Fruit fly (Drosophila melanogaster) whole organism, embryonic: ENCODE data around the gene dsx-c73A.

Source experiments
- CG1233 ChIP-seq: fragments of 200-800 bp; sonication (Bioruptor generic); optimal IDR thresholded peaks from 4 replicates; lab custom pipeline; 2018; ENCODE audit warnings: missing biosample characterization, mild to moderate bottlenecking, missing genetic modification characterization
- CG13424 ChIP-seq: fragments of 200-800 bp; sonication (Bioruptor generic); optimal IDR thresholded peaks from 2 replicates; lab custom pipeline; 2019; ENCODE audit warnings: missing biosample characterization, mild to moderate bottlenecking, missing genetic modification characterization, moderate library complexity
- CG13624 ChIP-seq: fragments of 200-800 bp; sonication (Bioruptor generic); optimal IDR thresholded peaks from 2 replicates; lab custom pipeline; 2016; ENCODE audit warnings: missing biosample characterization, missing genetic modification characterization
- CG13775 ChIP-seq: fragments of 200-800 bp; sonication (Bioruptor generic); optimal IDR thresholded peaks from 3 replicates; lab custom pipeline; 2017; ENCODE audit warnings: missing biosample characterization, mild to moderate bottlenecking, missing genetic modification characterization
- CG15479 ChIP-seq: fragments of 200-800 bp; sonication (Bioruptor generic); optimal IDR thresholded peaks from 3 replicates; lab custom pipeline; 2019; ENCODE audit warnings: missing biosample characterization, mild to moderate bottlenecking, missing genetic modification characterization, moderate library complexity
- CG18262 ChIP-seq: fragments of 200-800 bp; optimal IDR thresholded peaks from 3 replicates; lab custom pipeline; 2019; ENCODE audit warnings: missing biosample characterization, mild to moderate bottlenecking, missing genetic modification characterization, moderate library complexity
- CG2120 ChIP-seq: fragments of 200-800 bp; sonication (Bioruptor generic); optimal IDR thresholded peaks from 3 replicates; lab custom pipeline; 2016; ENCODE audit warnings: missing biosample characterization, missing genetic modification characterization
- CG2199 ChIP-seq: fragments of 200-800 bp; sonication (Bioruptor generic); IDR thresholded peaks from 3 replicates; pipeline ENCODE4 v1.3.6; 2022; ENCODE audit warnings: missing biosample characterization, missing genetic modification characterization
- CG30020 ChIP-seq: fragments of 200-800 bp; optimal IDR thresholded peaks from 2 replicates; lab custom pipeline; 2019; ENCODE audit warnings: missing biosample characterization, mild to moderate bottlenecking, missing genetic modification characterization, moderate library complexity
- CG30403 ChIP-seq: fragments of 200-800 bp; sonication (Bioruptor generic); optimal IDR thresholded peaks from 3 replicates; lab custom pipeline; 2016; ENCODE audit warnings: missing biosample characterization, missing genetic modification characterization
- CG32767 ChIP-seq: fragments of 200-800 bp; sonication (Bioruptor generic); IDR thresholded peaks from 2 replicates; pipeline ENCODE4 v1.3.6; 2022; ENCODE audit warnings: missing biosample characterization, missing genetic modification characterization
- CG3838 ChIP-seq: fragments of 200-800 bp; sonication (Bioruptor generic); optimal IDR thresholded peaks from 3 replicates; lab custom pipeline; 2016; ENCODE audit warnings: missing biosample characterization, missing genetic modification characterization
- CG5180 ChIP-seq: fragments of 200-800 bp; sonication (Bioruptor generic); optimal IDR thresholded peaks from 3 replicates; lab custom pipeline; 2017; ENCODE audit warnings: missing biosample characterization, missing genetic modification characterization, mild to moderate bottlenecking, moderate library complexity, missing genetic modification reagents
- CG7839 ChIP-seq: fragments of 200-800 bp; sonication (Bioruptor generic); optimal IDR thresholded peaks from 3 replicates; lab custom pipeline; 2018; ENCODE audit warnings: missing biosample characterization, mild to moderate bottlenecking, missing genetic modification characterization, moderate library complexity
- CG8388 ChIP-seq: fragments of 200-800 bp; sonication (Bioruptor generic); optimal IDR thresholded peaks from 2 replicates; lab custom pipeline; 2019; ENCODE audit warnings: missing biosample characterization, mild to moderate bottlenecking, missing genetic modification characterization, moderate library complexity
- Dek ChIP-seq: fragments of 200-800 bp; sonication (Bioruptor generic); optimal IDR thresholded peaks from 3 replicates; lab custom pipeline; 2019; ENCODE audit warnings: missing biosample characterization, mild to moderate bottlenecking, missing genetic modification characterization, moderate library complexity
- Ets65A ChIP-seq: fragments of 200-800 bp; sonication (Bioruptor generic); peaks from one replicate; lab custom pipeline; 2016; ENCODE audit warnings: missing biosample characterization, missing genetic modification characterization
- HLHmδ ChIP-seq: fragments of 200-800 bp; sonication (Bioruptor generic); optimal IDR thresholded peaks from 2 replicates; lab custom pipeline; 2018; ENCODE audit warnings: missing biosample characterization, mild to moderate bottlenecking, missing genetic modification characterization, moderate library complexity
- Hand ChIP-seq: fragments of 200-800 bp; sonication (Bioruptor generic); optimal IDR thresholded peaks from 2 replicates; lab custom pipeline; 2017; ENCODE audit warnings: mild to moderate bottlenecking, missing biosample characterization, missing genetic modification reagents, missing genetic modification characterization
- Kr ChIP-seq: fragments of 200-800 bp; sonication (Bioruptor generic); optimal IDR thresholded peaks from 2 replicates; lab custom pipeline; 2017; ENCODE audit warnings: missing biosample characterization, mild to moderate bottlenecking, missing genetic modification characterization
- Nf-YA ChIP-seq: fragments of 200-800 bp; sonication (Bioruptor generic); IDR thresholded peaks from 2 replicates; pipeline ENCODE4 v1.3.6; 2022; ENCODE audit warnings: missing biosample characterization, missing genetic modification characterization
- NfI ChIP-seq: fragments of 200-800 bp; sonication (Bioruptor generic); optimal IDR thresholded peaks from 3 replicates; lab custom pipeline; 2018; ENCODE audit warnings: missing biosample characterization, mild to moderate bottlenecking, missing genetic modification characterization, moderate library complexity
- Rfx ChIP-seq: fragments of 200-800 bp; sonication (Bioruptor generic); IDR thresholded peaks from 2 replicates; pipeline ENCODE4 v1.3.6; 2022; ENCODE audit warnings: missing biosample characterization, missing genetic modification characterization
- Ssrp ChIP-seq: fragments of 200-800 bp; sonication (Bioruptor generic); optimal IDR thresholded peaks from 2 replicates; lab custom pipeline; 2018; ENCODE audit warnings: missing biosample characterization, mild to moderate bottlenecking, missing genetic modification characterization, moderate library complexity
- Vsx1 ChIP-seq: fragments of 200-800 bp; sonication (Bioruptor generic); optimal IDR thresholded peaks from 2 replicates; lab custom pipeline; 2017; ENCODE audit warnings: missing biosample characterization, mild to moderate bottlenecking, missing genetic modification characterization, missing genetic modification reagents
- abd-A ChIP-seq: fragments of 200-800 bp; sonication (Bioruptor generic); optimal IDR thresholded peaks from 3 replicates; lab custom pipeline; 2019; ENCODE audit warnings: missing biosample characterization, mild to moderate bottlenecking, missing genetic modification characterization, moderate library complexity
- ato ChIP-seq: fragments of 200-800 bp; sonication (Bioruptor generic); IDR thresholded peaks from 2 replicates; pipeline ENCODE4 v1.3.6; 2022; ENCODE audit warnings: missing biosample characterization, missing genetic modification characterization; ENCODE audit not compliant: partially characterized antibody
- chm ChIP-seq: fragments of 200-800 bp; sonication (Bioruptor generic); IDR thresholded peaks from 2 replicates; pipeline ENCODE4 v1.3.6; 2022; ENCODE audit warnings: missing biosample characterization, missing genetic modification characterization
- ci ChIP-seq: fragments of 200-800 bp; sonication (Bioruptor generic); IDR thresholded peaks from 3 replicates; pipeline ENCODE4 v1.3.6; 2022; ENCODE audit warnings: missing biosample characterization, missing genetic modification characterization
- crol ChIP-seq: fragments of 200-800 bp; sonication (Bioruptor generic); IDR thresholded peaks from 2 replicates; pipeline ENCODE4 v1.3.6; 2022; ENCODE audit warnings: missing biosample characterization, missing genetic modification characterization
- en ChIP-seq: fragments of 200-800 bp; sonication (Bioruptor generic); optimal IDR thresholded peaks from 2 replicates; lab custom pipeline; 2016; ENCODE audit warnings: missing biosample characterization, missing genetic modification characterization
- fu2 ChIP-seq: fragments of 200-800 bp; sonication (Bioruptor generic); optimal IDR thresholded peaks from 2 replicates; lab custom pipeline; 2016; ENCODE audit warnings: missing biosample characterization, missing genetic modification characterization
- gce ChIP-seq: fragments of 200-800 bp; sonication (Bioruptor generic); IDR thresholded peaks from 3 replicates; pipeline ENCODE4 v1.3.6; 2022; ENCODE audit warnings: missing biosample characterization, missing genetic modification characterization
- hkb ChIP-seq, 2 experiments: fragments of 200-800 bp in 1 of 2; fragments of >200 bp in 1 of 2; sonication (Bioruptor generic) in 1 of 2; IDR thresholded peaks in 1 of 2; optimal IDR thresholded peaks in 1 of 2; 2 replicates each; pipeline versions ENCODE4 v1.3.6 to Lab custom; 2017 to 2022; ENCODE audit warnings: missing biosample characterization in 1 of 2, missing genetic modification characterization in 1 of 2
- ind ChIP-seq: fragments of 200-800 bp; sonication (Bioruptor generic); optimal IDR thresholded peaks from 3 replicates; lab custom pipeline; 2016; ENCODE audit warnings: missing biosample characterization, missing genetic modification characterization
- kni ChIP-seq: fragments of 200-800 bp; sonication (Bioruptor generic); optimal IDR thresholded peaks from 3 replicates; lab custom pipeline; 2017; ENCODE audit warnings: mild to moderate bottlenecking, missing biosample characterization, missing genetic modification reagents, missing genetic modification characterization
- nmo ChIP-seq: fragments of 200-800 bp; sonication (Bioruptor generic); optimal IDR thresholded peaks from 2 replicates; lab custom pipeline; 2018; ENCODE audit warnings: missing biosample characterization, mild to moderate bottlenecking, missing genetic modification characterization, moderate library complexity
- oc ChIP-seq: fragments of 200-800 bp; sonication (Bioruptor generic); optimal IDR thresholded peaks from 2 replicates; lab custom pipeline; 2018; ENCODE audit warnings: missing biosample characterization, mild to moderate bottlenecking, missing genetic modification characterization, moderate library complexity
- peb ChIP-seq: fragments of 200-800 bp; sonication (Bioruptor generic); IDR thresholded peaks from 2 replicates; pipeline ENCODE4 v1.3.6; 2022; ENCODE audit warnings: missing biosample characterization, missing genetic modification characterization
- pros ChIP-seq: fragments of 200-800 bp; sonication (Bioruptor generic); optimal IDR thresholded peaks from 3 replicates; lab custom pipeline; 2019; ENCODE audit warnings: missing biosample characterization, mild to moderate bottlenecking, missing genetic modification characterization, moderate library complexity
- pzg ChIP-seq: fragments of 200-800 bp; sonication (Bioruptor generic); optimal IDR thresholded peaks from 3 replicates; lab custom pipeline; 2018; ENCODE audit warnings: missing biosample characterization, mild to moderate bottlenecking, missing genetic modification characterization, moderate library complexity
- sens-2 ChIP-seq: fragments of 200-800 bp; sonication (Bioruptor generic); IDR thresholded peaks from 2 replicates; pipeline ENCODE4 v1.3.6; 2022; ENCODE audit warnings: missing biosample characterization, missing genetic modification characterization
- slbo ChIP-seq: fragments of 200-800 bp; sonication (Bioruptor generic); IDR thresholded peaks from 2 replicates; pipeline ENCODE4 v1.3.6; 2022; ENCODE audit warnings: missing biosample characterization, missing genetic modification characterization
- slou ChIP-seq: fragments of 200-800 bp; sonication (Bioruptor generic); optimal IDR thresholded peaks from 3 replicates; lab custom pipeline; 2016; ENCODE audit warnings: missing biosample characterization, missing genetic modification characterization
- tap ChIP-seq: fragments of 200-800 bp; optimal IDR thresholded peaks from 3 replicates; lab custom pipeline; 2019; ENCODE audit warnings: missing biosample characterization, mild to moderate bottlenecking, missing genetic modification characterization, moderate library complexity
- tio ChIP-seq: fragments of 200-800 bp; sonication (Bioruptor generic); optimal IDR thresholded peaks from 2 replicates; lab custom pipeline; 2017; ENCODE audit warnings: missing biosample characterization, missing genetic modification characterization, inconsistent platforms
- tll ChIP-seq, 2 experiments: fragments of 200-800 bp in 1 of 2; fragments of >200 bp in 1 of 2; sonication (Bioruptor generic) in 1 of 2; optimal IDR thresholded peaks; 2 replicates each; lab custom pipeline; 2017 to 2019; ENCODE audit warnings: missing biosample characterization in 2 of 2, missing genetic modification characterization in 2 of 2, mild to moderate bottlenecking in 1 of 2, moderate library complexity in 1 of 2
- twi ChIP-seq: fragments of 200-800 bp; optimal IDR thresholded peaks from 2 replicates; lab custom pipeline; 2019; ENCODE audit warnings: missing biosample characterization, mild to moderate bottlenecking, missing genetic modification characterization, moderate library complexity

dsx-c73A gene

dm6 chr3L:16489283-16489682 is 37.5 kb upstream of the dsx-c73A start (continued):
- no peak for TF ChIP-seq Dek (tag; lab: Kevin White, UChicago)
- no peak for TF ChIP-seq CG3838
- no peak for TF ChIP-seq Ets65A (GFP tag; lab: Kevin White, UChicago)
- TF ChIP-seq CG15479: peak; percentile 69
- TF ChIP-seq Vsx1 (GFP tag; lab: Kevin White, UChicago): peak; percentile 60
- no peak for TF ChIP-seq CG32767
- no peak for TF ChIP-seq gce
- no peak for TF ChIP-seq slbo (GFP tag; lab: Robert Waterston, UW)
- peak; percentile 51 for TF ChIP-seq HLHmδ (GFP tag; lab: Kevin White, UChicago)
- 0 out of 3 replicates have a peak, but pooled peaks have one; percentile 44 for TF ChIP-seq ci (GFP tag; lab: Robert Waterston, UW)
- TF ChIP-seq oc: peak; percentile 30
- peak; percentile 2 for TF ChIP-seq twi (tag; lab: Kevin White, UChicago)
- no peak for TF ChIP-seq tio (GFP tag; lab: Kevin White, UChicago)
- TF ChIP-seq crol (GFP tag; lab: Robert Waterston, UW): peak; percentile 50; the same call in 1 of the 2 replicates
- no peak for TF ChIP-seq Rfx (GFP tag; lab: Robert Waterston, UW)
- 0 out of 2 replicates have a peak, but pooled peaks have one; percentile 14 for TF ChIP-seq chm (GFP tag; lab: Robert Waterston, UW)
- TF ChIP-seq CG2199 (GFP tag; lab: Robert Waterston, UW): 0 out of 3 replicates have a peak, but pooled peaks have one; percentile 54
- TF ChIP-seq en (GFP tag; lab: Kevin White, UChicago): no peak
- TF ChIP-seq slou (GFP tag; lab: Kevin White, UChicago): no peak
- TF ChIP-seq CG2120: no peak
- peak; percentile 45 for TF ChIP-seq Kr (GFP tag; lab: Kevin White, UChicago)
- peak in 1 of 2 experiments; percentile 84 for TF ChIP-seq tll (GFP tag; optimal IDR thresholded peaks at IDR 0.05; lab: Kevin White, UChicago)
- no peak for TF ChIP-seq CG13775 (GFP tag; lab: Kevin White, UChicago)
- no peak for TF ChIP-seq CG8388 (GFP tag; lab: Kevin White, UChicago)
- TF ChIP-seq pzg (GFP tag; lab: Kevin White, UChicago): no peak
- TF ChIP-seq kni: peak; percentile 81
- TF ChIP-seq CG13624 (GFP tag; lab: Kevin White, UChicago): no peak
- TF ChIP-seq Nf-YA (GFP tag; lab: Robert Waterston, UW): peak; percentile 19; the same call in 1 of the 2 replicates
- no peak for TF ChIP-seq peb
- TF ChIP-seq fu2 (GFP tag; lab: Kevin White, UChicago): no peak

DNA sequence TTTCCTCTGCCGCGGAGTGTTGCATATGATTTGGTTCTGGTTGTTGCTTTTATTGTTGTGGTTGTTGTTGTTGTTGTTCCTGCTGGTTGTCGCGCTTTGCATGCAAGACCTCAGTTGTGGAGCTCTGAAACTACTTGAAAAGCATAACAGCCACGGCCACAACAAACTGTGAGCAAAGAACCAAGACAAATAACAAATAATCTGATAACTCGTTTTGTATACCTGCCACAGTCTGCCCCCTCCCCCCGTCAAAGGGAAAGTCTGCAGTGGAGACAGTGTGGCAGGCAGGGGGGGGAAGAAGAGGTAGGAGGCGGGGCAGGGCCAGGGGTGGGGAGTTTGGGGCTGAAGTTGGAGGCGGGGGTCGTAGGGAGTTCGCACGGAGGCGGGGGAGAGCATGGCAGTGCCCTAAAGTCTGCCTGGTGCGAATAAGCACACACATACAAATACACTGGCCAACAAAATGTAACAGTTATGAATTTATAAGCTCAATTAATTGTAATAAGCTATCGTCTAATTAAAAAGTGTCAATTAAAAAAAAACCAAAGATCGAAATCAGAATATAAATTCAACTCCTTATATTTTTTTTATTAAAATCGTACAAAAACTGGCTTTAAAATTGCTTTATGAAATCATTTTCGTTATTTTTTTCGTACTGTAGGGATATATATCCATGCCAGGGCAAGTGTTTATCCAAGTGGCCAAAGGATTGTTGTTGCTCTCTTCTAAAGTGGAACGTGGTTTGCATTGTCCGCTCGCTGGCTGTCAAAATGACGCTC is 36.9 kb upstream of the dsx-c73A start:
- TF ChIP-seq CG30403 (peak; percentile 33), CG13424 (tag; lab: Kevin White, UChicago) (peak; percentile 17), Hand (no peak), CG5180 (no peak), Ssrp (tag; lab: Kevin White, UChicago) (peak; percentile 43), NfI (GFP tag; lab: Kevin White, UChicago) (peak; percentile 3), ato (GFP tag; lab: Robert Waterston, UW) (0 out of 2 replicates have a peak, but pooled peaks have one; percentile 31), CG1233 (no peak), CG18262 (tag; lab: Kevin White, UChicago) (peak; percentile 56), tap (tag; lab: Kevin White, UChicago) (no peak), sens-2 (GFP tag; lab: Robert Waterston, UW) (no peak), Rfx (GFP tag; lab: Robert Waterston, UW) (peak; percentile 14; the same call in 1 of the 2 replicates), ind (GFP tag; lab: Kevin White, UChicago) (peak; percentile 14), pros (GFP tag; lab: Kevin White, UChicago) (peak; percentile 71), CG30020 (tag; lab: Kevin White, UChicago) (no peak), hkb (optimal IDR thresholded peaks at IDR 0.05; lab: Kevin White, UChicago) (no peak), hkb (GFP tag; IDR thresholded peaks at IDR 0.05; lab: Robert Waterston, UW) (0 out of 2 replicates have a peak, but pooled peaks have one; percentile 29), abd-A (peak; percentile 62), nmo (GFP tag; lab: Kevin White, UChicago) (peak; percentile 55), kni (peak; percentile 98), CG7839 (peak; percentile 53)
